Worm (Caenorhabditis elegans) whole organism, dauer: ENCODE data around the gene C01G12.13.

Experiments used
- unc-62 ChIP-seq: sonication (generic microtip); optimal IDR thresholded peaks from 2 replicates; lab custom pipeline; 2017; ENCODE audit warnings: missing biosample characterization, missing genetic modification reagents, missing genetic modification characterization

C01G12.13 gene

ce11 chrII:14605479-14605878, 28.9 kb downstream of the C01G12.13 start, which contains the start of gene F19H8.2:
Gene F19H8.2, minus strand, starts transcription at chrII:14605869.
- TF ChIP-seq unc-62 (GFP tag; lab: Kevin White, UChicago) = no peak

ce11 chrII:14606172-14606571, 29.6 kb downstream of the C01G12.13 start, which contains the start of gene arl-3:
Gene arl-3, plus strand, starts transcription at chrII:14606472.
- TF ChIP-seq unc-62 (GFP tag; lab: Kevin White, UChicago) = no peak

- TF ChIP-seq unc-62 (GFP tag; lab: Kevin White, UChicago) = no peak
Observed at ce11 chrII:14608508-14608907, 32.0 kb downstream of the C01G12.13 start.

- TF ChIP-seq unc-62 (GFP tag; lab: Kevin White, UChicago) = no peak
Observed at ce11 chrII:14609297-14609937, 32.9 kb downstream of the C01G12.13 start.

ce11 chrII:14610492-14611142, 34.1 kb downstream of the C01G12.13 start:
- no peak for TF ChIP-seq unc-62 (GFP tag; lab: Kevin White, UChicago)

- no peak for TF ChIP-seq unc-62 (GFP tag; lab: Kevin White, UChicago)
Observed at ce11 chrII:14611307-14611706, 34.8 kb downstream of the C01G12.13 start.

ce11 chrII:14615735-14616134, 39.2 kb downstream of the C01G12.13 start, which contains the start of gene mltn-9:
Gene mltn-9, plus strand, starts transcription at chrII:14616035.
- no peak for TF ChIP-seq unc-62 (GFP tag; lab: Kevin White, UChicago)

- TF ChIP-seq unc-62 (GFP tag; lab: Kevin White, UChicago) = no peak
Observed at ce11 chrII:14616402-14616801, 39.9 kb downstream of the C01G12.13 start.

ce11 chrII:14616927-14617326, 40.4 kb downstream of the C01G12.13 start:
- TF ChIP-seq unc-62 (GFP tag; lab: Kevin White, UChicago) = no peak

- TF ChIP-seq unc-62 (GFP tag; lab: Kevin White, UChicago) = no peak
Observed at ce11 chrII:14618158-14618557, 41.6 kb downstream of the C01G12.13 start.

ce11 chrII:14618764-14619163, 42.2 kb downstream of the C01G12.13 start:
- no peak for TF ChIP-seq unc-62 (GFP tag; lab: Kevin White, UChicago)

- TF ChIP-seq unc-62 (GFP tag; lab: Kevin White, UChicago) = no peak
Observed at ce11 chrII:14619806-14620205, 43.3 kb downstream of the C01G12.13 start.

ce11 chrII:14620730-14621129, 44.2 kb downstream of the C01G12.13 start:
- TF ChIP-seq unc-62 (GFP tag; lab: Kevin White, UChicago) = no peak

ce11 chrII:14622758-14623157, 46.2 kb downstream of the C01G12.13 start, which contains the start of gene mltn-10:
Gene mltn-10, plus strand, starts transcription at chrII:14623058.
- no peak for TF ChIP-seq unc-62 (GFP tag; lab: Kevin White, UChicago)

ce11 chrII:14626883-14627282, 50.4 kb downstream of the C01G12.13 start:
- no peak for TF ChIP-seq unc-62 (GFP tag; lab: Kevin White, UChicago)

- TF ChIP-seq unc-62 (GFP tag; lab: Kevin White, UChicago) = no peak
Observed at ce11 chrII:14627330-14627729, 50.8 kb downstream of the C01G12.13 start, which contains the start of gene tag-297. Gene tag-297, plus strand, starts transcription at chrII:14627630.
